Worm (Caenorhabditis elegans) whole organism, late embryonic: ENCODE measurements around the gene ptc-3.

ENCODE experiments used
- F13H6.1 ChIP-seq: sonication (generic microtip); optimal IDR thresholded peaks from 2 replicates; lab custom pipeline; 2016; ENCODE audit warnings: missing genetic modification characterization, missing compliant biosample characterization
- T23F11.4 ChIP-seq: fragments of 200-800 bp; sonication (Bioruptor generic); optimal IDR thresholded peaks from 2 replicates; lab custom pipeline; 2018; ENCODE audit warnings: mild to moderate bottlenecking, missing genetic modification characterization, missing compliant biosample characterization
- ahr-1 ChIP-seq: sonication (generic microtip); optimal IDR thresholded peaks from 2 replicates; lab custom pipeline; 2016; ENCODE audit warnings: missing genetic modification characterization, missing compliant biosample characterization
- ama-1 ChIP-seq: fragments of 150-350 bp; optimal IDR thresholded peaks from 2 replicates; lab custom pipeline; 2014
- ceh-14 ChIP-seq: sonication (generic microtip); optimal IDR thresholded peaks from 2 replicates; lab custom pipeline; 2016; ENCODE audit warnings: missing genotype, missing genetic modification characterization, missing compliant biosample characterization
- ceh-18 ChIP-seq: sonication (generic microtip); optimal IDR thresholded peaks from 2 replicates; lab custom pipeline; 2016; ENCODE audit warnings: missing genetic modification characterization, missing compliant biosample characterization
- ceh-19 ChIP-seq: fragments of 200-800 bp; sonication (Bioruptor generic); optimal IDR thresholded peaks from 2 replicates; lab custom pipeline; 2018; ENCODE audit warnings: mild to moderate bottlenecking, missing genetic modification characterization, missing compliant biosample characterization
- ceh-2 ChIP-seq: sonication (generic microtip); optimal IDR thresholded peaks from 2 replicates; lab custom pipeline; 2016; ENCODE audit warnings: missing genotype, missing genetic modification characterization, missing compliant biosample characterization
- ceh-24 ChIP-seq: sonication (generic microtip); optimal IDR thresholded peaks from 2 replicates; lab custom pipeline; 2016; ENCODE audit warnings: mild to moderate bottlenecking, missing genetic modification characterization, missing compliant biosample characterization
- ceh-31 ChIP-seq: sonication (generic microtip); optimal IDR thresholded peaks from 2 replicates; lab custom pipeline; 2016; ENCODE audit warnings: missing genetic modification characterization, missing compliant biosample characterization
- ceh-45 ChIP-seq: fragments of 200-800 bp; sonication (Bioruptor generic); IDR thresholded peaks from 2 replicates; pipeline ENCODE4 v1.3.6; 2022; ENCODE audit warnings: missing genetic modification reagents, missing genetic modification characterization, missing compliant biosample characterization
- ceh-48 ChIP-seq: sonication (generic microtip); optimal IDR thresholded peaks from 2 replicates; lab custom pipeline; 2016; ENCODE audit warnings: missing genetic modification characterization, inconsistent platforms, missing compliant biosample characterization
- ceh-6 ChIP-seq: fragments of 200-800 bp; sonication (Bioruptor generic); optimal IDR thresholded peaks from 2 replicates; lab custom pipeline; 2018; ENCODE audit warnings: mild to moderate bottlenecking, missing genetic modification characterization, missing compliant biosample characterization
- dve-1 ChIP-seq: sonication (generic microtip); optimal IDR thresholded peaks from 2 replicates; lab custom pipeline; 2017; ENCODE audit warnings: antibody characterized with exemption, mild to moderate bottlenecking, missing genetic modification characterization, missing compliant biosample characterization
- elt-2 ChIP-seq: sonication (generic microtip); optimal IDR thresholded peaks from 2 replicates; lab custom pipeline; 2016; ENCODE audit warnings: missing genetic modification reagents, missing genetic modification characterization, missing compliant biosample characterization
- ets-4 ChIP-seq: sonication (generic microtip); optimal IDR thresholded peaks from 2 replicates; lab custom pipeline; 2016; ENCODE audit warnings: missing genetic modification characterization, missing compliant biosample characterization
- fax-1 ChIP-seq: sonication (generic microtip); optimal IDR thresholded peaks from 2 replicates; lab custom pipeline; 2016; ENCODE audit warnings: missing genotype, missing genetic modification characterization, missing compliant biosample characterization
- fkh-10 ChIP-seq: fragments of 150-350 bp; optimal IDR thresholded peaks from 2 replicates; lab custom pipeline; 2014; ENCODE audit warnings: missing biosample characterization, missing genetic modification reagents, missing genetic modification characterization
- fkh-6 ChIP-seq: sonication (generic microtip); optimal IDR thresholded peaks from 2 replicates; lab custom pipeline; 2016; ENCODE audit warnings: missing genetic modification characterization, missing compliant biosample characterization
- hlh-13 ChIP-seq: fragments of 200-800 bp; sonication (Bioruptor generic); optimal IDR thresholded peaks from 2 replicates; lab custom pipeline; 2018; ENCODE audit warnings: mild to moderate bottlenecking, missing genetic modification characterization, missing compliant biosample characterization
- hlh-15 ChIP-seq: sonication (generic microtip); optimal IDR thresholded peaks from 2 replicates; lab custom pipeline; 2016; ENCODE audit warnings: missing genetic modification characterization, missing compliant biosample characterization
- hlh-6 ChIP-seq: sonication (generic microtip); optimal IDR thresholded peaks from 2 replicates; lab custom pipeline; 2016; ENCODE audit warnings: missing genotype, missing genetic modification characterization, missing compliant biosample characterization
- lin-11 ChIP-seq: fragments of 200-800 bp; sonication (Bioruptor generic); optimal IDR thresholded peaks from 2 replicates; lab custom pipeline; 2018; ENCODE audit warnings: mild to moderate bottlenecking, missing genetic modification characterization, missing compliant biosample characterization
- madf-2 ChIP-seq: sonication (generic microtip); optimal IDR thresholded peaks from 2 replicates; lab custom pipeline; 2017; ENCODE audit warnings: missing genetic modification characterization, missing compliant biosample characterization
- mec-3 ChIP-seq: sonication (generic microtip); optimal IDR thresholded peaks from 2 replicates; lab custom pipeline; 2016; ENCODE audit warnings: borderline replicate concordance, missing genetic modification characterization, missing compliant biosample characterization
- nfya-1 ChIP-seq: sonication (generic microtip); optimal IDR thresholded peaks from 2 replicates; lab custom pipeline; 2017; ENCODE audit warnings: missing genetic modification characterization, mild to moderate bottlenecking, missing compliant biosample characterization, antibody characterized with exemption, moderate library complexity
- nhr-11 ChIP-seq: fragments of 150-350 bp; optimal IDR thresholded peaks from 2 replicates; lab custom pipeline; 2014; ENCODE audit warnings: missing biosample characterization, missing genetic modification characterization
- nhr-232 ChIP-seq: sonication (generic microtip); optimal IDR thresholded peaks from 2 replicates; lab custom pipeline; 2016; ENCODE audit warnings: missing genetic modification characterization, missing compliant biosample characterization
- odd-2 ChIP-seq: sonication (generic microtip); optimal IDR thresholded peaks from 2 replicates; lab custom pipeline; 2017; ENCODE audit warnings: antibody characterized with exemption, mild to moderate bottlenecking, missing genetic modification characterization, missing compliant biosample characterization
- pag-3 ChIP-seq: sonication (generic microtip); optimal IDR thresholded peaks from 2 replicates; lab custom pipeline; 2016; ENCODE audit warnings: missing compliant biosample characterization, missing genetic modification characterization, borderline replicate concordance
- pat-9 ChIP-seq: fragments of 200-800 bp; sonication (Bioruptor generic); optimal IDR thresholded peaks from 2 replicates; lab custom pipeline; 2018; ENCODE audit warnings: mild to moderate bottlenecking, missing genetic modification characterization, moderate library complexity, missing compliant biosample characterization
- pax-1 ChIP-seq: fragments of 150-350 bp; optimal IDR thresholded peaks from 2 replicates; lab custom pipeline; 2014; ENCODE audit warnings: missing biosample characterization, missing genetic modification characterization
- pha-4 ChIP-seq: fragments of 150-350 bp; optimal IDR thresholded peaks from 2 replicates; lab custom pipeline; 2018; ENCODE audit warnings: missing biosample characterization, missing genetic modification reagents, missing genetic modification characterization
- pros-1 ChIP-seq: fragments of 150-350 bp; optimal IDR thresholded peaks from 2 replicates; lab custom pipeline; 2014; ENCODE audit warnings: missing biosample characterization, missing genetic modification reagents, missing genetic modification characterization
- rnt-1 ChIP-seq: sonication (generic microtip); optimal IDR thresholded peaks from 2 replicates; lab custom pipeline; 2016; ENCODE audit warnings: missing genetic modification characterization, missing compliant biosample characterization
- syd-9 ChIP-seq: sonication (generic microtip); optimal IDR thresholded peaks from 2 replicates; lab custom pipeline; 2016; ENCODE audit warnings: mild to moderate bottlenecking, missing genetic modification characterization, moderate library complexity, missing compliant biosample characterization
- tbx-2 ChIP-seq: sonication (generic microtip); optimal IDR thresholded peaks from 2 replicates; lab custom pipeline; 2016; ENCODE audit warnings: missing genetic modification characterization, missing compliant biosample characterization
- tbx-7 ChIP-seq: sonication (generic microtip); optimal IDR thresholded peaks from 2 replicates; lab custom pipeline; 2016; ENCODE audit warnings: missing genotype, missing genetic modification characterization, missing compliant biosample characterization
- unc-42 ChIP-seq: sonication (generic microtip); optimal IDR thresholded peaks from 2 replicates; lab custom pipeline; 2016; ENCODE audit warnings: missing genotype, missing genetic modification characterization, missing compliant biosample characterization
- unc-55 ChIP-seq: sonication (generic microtip); optimal IDR thresholded peaks from 2 replicates; lab custom pipeline; 2017; ENCODE audit warnings: missing biosample characterization, missing genetic modification reagents, missing genetic modification characterization
- unc-86 ChIP-seq: sonication (generic microtip); optimal IDR thresholded peaks from 2 replicates; lab custom pipeline; 2016; ENCODE audit warnings: missing genetic modification characterization, missing compliant biosample characterization
- ztf-16 ChIP-seq: sonication (generic microtip); optimal IDR thresholded peaks from 2 replicates; lab custom pipeline; 2017; ENCODE audit warnings: missing genetic modification characterization, missing compliant biosample characterization

The ptc-3 gene

DNA sequence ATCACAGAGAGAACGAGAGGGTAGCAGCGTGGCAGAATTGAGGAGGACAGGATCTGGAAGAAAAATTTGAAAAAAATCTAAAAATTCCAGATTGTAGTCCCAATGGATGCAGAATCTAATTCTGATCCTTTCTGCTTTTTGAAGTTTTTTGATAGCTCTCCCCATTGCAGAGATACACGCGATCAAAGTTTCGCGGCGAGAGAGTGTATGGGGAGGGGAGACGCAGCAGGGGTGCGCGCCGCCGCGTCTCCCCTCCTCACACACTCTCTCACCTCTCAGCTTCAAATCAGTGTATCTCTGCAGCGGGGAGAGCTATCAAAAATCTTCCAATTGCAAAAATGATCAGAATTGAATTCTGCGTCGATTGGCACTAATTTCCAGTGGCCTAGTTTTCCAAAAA is 28.7 kb upstream of the ptc-3 start:
- TF ChIP-seq ceh-14 (tag; lab: Kevin White, UChicago) = no peak
- TF ChIP-seq syd-9 (tag; lab: Kevin White, UChicago) = no peak
- TF ChIP-seq dve-1 = no peak
- no peak for TF ChIP-seq ets-4
- no peak for TF ChIP-seq ceh-18 (tag; lab: Kevin White, UChicago)
- no peak for TF ChIP-seq fax-1
- TF ChIP-seq ceh-31 = no peak
- TF ChIP-seq unc-55 = no peak
- no peak for TF ChIP-seq ceh-6 (GFP tag; lab: Kevin White, UChicago)
- TF ChIP-seq fkh-6 = no peak
- TF ChIP-seq lin-11 = no peak
- no peak for TF ChIP-seq ceh-19 (GFP tag; lab: Kevin White, UChicago)
- TF ChIP-seq madf-2 (tag; lab: Kevin White, UChicago) = no peak
- no peak for TF ChIP-seq hlh-13 (GFP tag; lab: Kevin White, UChicago)
- TF ChIP-seq T23F11.4 (GFP tag; lab: Kevin White, UChicago) = no peak
- no peak for TF ChIP-seq nhr-232
- TF ChIP-seq hlh-15 (tag; lab: Kevin White, UChicago) = no peak

DNA sequence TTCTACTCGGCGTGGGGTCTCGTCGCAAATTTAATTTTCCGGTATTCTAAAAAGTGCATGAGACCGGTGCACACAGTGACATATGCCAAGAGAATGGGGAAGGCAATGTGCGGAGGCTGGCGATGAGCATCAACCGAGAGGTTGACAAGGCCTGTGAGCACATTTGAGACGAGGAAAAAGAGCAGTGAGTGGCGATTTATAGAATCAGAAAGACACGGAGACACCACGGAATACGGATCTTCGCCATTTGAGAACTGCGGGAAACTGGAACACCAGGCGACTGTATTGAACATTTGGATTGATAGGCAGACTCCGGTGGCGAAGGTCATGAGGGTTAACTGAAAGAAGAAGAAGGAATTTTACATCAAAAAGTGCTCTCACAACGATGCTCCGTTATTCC is 26.5 kb upstream of the ptc-3 start:
- TF ChIP-seq rnt-1 (tag; lab: Kevin White, UChicago) (no peak), odd-2 (no peak), pag-3 (tag; lab: Kevin White, UChicago) (no peak), ztf-16 (tag; lab: Kevin White, UChicago) (no peak), hlh-6 (no peak), pax-1 (tag; lab: Kevin White, UChicago) (no peak), madf-2 (tag; lab: Kevin White, UChicago) (no peak), ceh-45 (GFP tag; lab: Robert Waterston, UW) (no peak), unc-86 (tag; lab: Kevin White, UChicago) (no peak), fkh-10 (GFP tag; lab: Kevin White, UChicago) (no peak), nhr-11 (tag; lab: Kevin White, UChicago) (no peak), nfya-1 (no peak), pha-4 (no peak), pat-9 (tag; lab: Kevin White, UChicago) (no peak), ceh-48 (no peak)

DNA sequence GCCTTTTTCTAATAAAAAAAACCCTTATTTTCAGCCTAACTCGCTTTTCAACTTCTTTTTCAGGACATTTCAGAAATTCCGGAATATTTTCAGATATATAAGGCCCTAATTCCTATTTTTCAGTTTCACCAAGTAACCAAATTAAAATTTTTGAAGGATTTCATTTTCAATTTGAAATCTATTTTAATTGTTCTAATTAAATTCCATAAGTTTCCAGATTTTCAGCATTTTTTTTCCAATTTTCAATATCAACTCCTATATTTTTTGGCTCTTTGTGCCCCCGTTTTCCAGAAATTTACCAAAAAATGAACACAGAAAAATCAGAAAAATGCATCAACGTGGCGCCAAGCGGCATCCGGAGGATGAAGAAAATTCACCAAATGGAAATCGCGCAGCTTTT is 22.4 kb upstream of the ptc-3 start, which contains the start of gene Y110A2AL.1:
Gene Y110A2AL.1 (plus strand): TSS at position 301 of the 400 bp plus-strand sequence.
- TF ChIP-seq tbx-7 (tag; lab: Kevin White, UChicago) (no peak), rnt-1 (tag; lab: Kevin White, UChicago) (no peak), ceh-24 (no peak), pros-1 (tag; lab: Kevin White, UChicago) (no peak)

DNA sequence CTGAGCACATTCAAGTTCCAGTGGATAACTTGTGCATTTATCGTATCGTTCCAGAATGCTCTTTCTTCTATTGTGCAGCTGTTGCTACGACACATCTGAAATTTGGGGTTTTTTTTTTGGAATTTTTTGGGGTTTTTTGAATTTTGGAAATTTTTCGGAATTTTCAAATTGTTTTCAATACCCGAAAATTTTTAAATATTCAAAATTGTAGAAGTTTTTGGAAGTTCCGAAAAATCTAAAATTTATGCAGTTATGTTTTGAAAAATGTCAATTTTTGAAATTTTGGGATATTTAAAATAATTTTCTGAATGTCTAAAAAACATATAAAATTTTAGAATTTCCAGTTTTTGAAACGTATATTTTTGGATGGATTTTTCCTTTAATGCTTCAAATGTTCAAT is 19.4 kb upstream of the ptc-3 start, which contains the start of gene Y110A2AL.10:
Gene Y110A2AL.10 (minus strand): TSS at position 101 of the 400 bp plus-strand sequence.
- no peak for TF ChIP-seq pat-9 (tag; lab: Kevin White, UChicago)
- no peak for TF ChIP-seq elt-2
- no peak for TF ChIP-seq tbx-2 (tag; lab: Kevin White, UChicago)
- TF ChIP-seq T23F11.4 (GFP tag; lab: Kevin White, UChicago) = no peak
- no peak for TF ChIP-seq hlh-6
- no peak for TF ChIP-seq mec-3 (tag; lab: Kevin White, UChicago)
- TF ChIP-seq ahr-1 = no peak
- TF ChIP-seq hlh-13 (GFP tag; lab: Kevin White, UChicago) = no peak
- no peak for TF ChIP-seq F13H6.1 (tag; lab: Kevin White, UChicago)
- no peak for TF ChIP-seq nfya-1
- no peak for TF ChIP-seq ceh-2
- no peak for TF ChIP-seq nhr-232
- no peak for TF ChIP-seq ama-1 (lab: Kevin White, UChicago)
- no peak for TF ChIP-seq syd-9 (tag; lab: Kevin White, UChicago)
- no peak for TF ChIP-seq unc-42 (tag; lab: Kevin White, UChicago)
- no peak for TF ChIP-seq unc-55
